Fruit fly (Drosophila melanogaster): ENCODE measurements around the gene Acsf3.

Acsf3 gene

DNA sequence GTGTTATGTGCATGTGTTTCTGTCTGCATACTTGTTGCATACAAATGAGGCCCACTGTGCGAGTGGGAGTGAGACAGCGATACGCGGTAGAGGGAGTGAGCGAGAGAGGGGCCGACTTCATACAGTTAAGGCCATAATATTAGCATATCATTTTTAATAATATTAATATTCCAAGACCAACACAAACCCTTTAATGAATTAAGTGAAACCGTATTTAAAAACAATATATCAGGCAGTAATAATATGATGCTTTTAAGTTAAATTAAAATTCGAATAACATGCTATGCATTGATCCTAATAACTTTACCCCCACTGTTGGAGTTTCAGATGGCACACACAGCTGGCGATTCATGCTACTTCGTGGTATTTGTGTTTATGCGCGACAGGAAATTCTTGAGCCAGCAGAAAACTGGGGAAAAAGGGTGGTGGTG, 4.0 kb upstream of the Acsf3 start (continued):
- TF ChIP-seq CG4707 (GFP tag; optimal IDR thresholded peaks at IDR 0.05) = peak; percentile 98
- peak; percentile 87 for TF ChIP-seq CG12942 (GFP tag; optimal IDR thresholded peaks at IDR 0.05)
- TF ChIP-seq CG13287 (GFP tag; IDR thresholded peaks at IDR 0.05; ENCODE audit: partially characterized antibody) = no peak
- peak; percentile 90 for TF ChIP-seq TFAM (GFP tag; optimal IDR thresholded peaks at IDR 0.05)
- no peak for TF ChIP-seq br (optimal IDR thresholded peaks at IDR 0.05)
- peak; percentile 65 for TF ChIP-seq CG16779 (GFP tag; IDR thresholded peaks at IDR 0.05)
- TF ChIP-seq CG10654 (GFP tag; optimal IDR thresholded peaks at IDR 0.05) = peak; percentile 93
- peak; percentile 80; the same call in 2 of the 3 replicates for TF ChIP-seq sr (GFP tag; IDR thresholded peaks at IDR 0.05)
- TF ChIP-seq H2.0 (GFP tag; IDR thresholded peaks at IDR 0.05) = peak; percentile 95
- TF ChIP-seq gsb-n (tag; optimal IDR thresholded peaks at IDR 0.05) = peak; percentile 99
- TF ChIP-seq Atf-2 (GFP tag; optimal IDR thresholded peaks at IDR 0.05) = peak; percentile 70
- peak; percentile 33 for TF ChIP-seq p53 (GFP tag; optimal IDR thresholded peaks at IDR 0.05)
- peak; percentile 97 for TF ChIP-seq CG15696 (tag; optimal IDR thresholded peaks at IDR 0.05)
- peak; percentile 61 for TF ChIP-seq CG2116 (GFP tag; optimal IDR thresholded peaks at IDR 0.05)
- peak; percentile 96 for TF ChIP-seq CG4424 (GFP tag; optimal IDR thresholded peaks at IDR 0.05)
- peak in 1 of 3 experiments; percentile 97 for TF ChIP-seq Stat92E (GFP tag; optimal IDR thresholded peaks at IDR 0.05)
- peak; percentile 95 for TF ChIP-seq CG12299 (tag; optimal IDR thresholded peaks at IDR 0.05)
- peak; percentile 92 for TF ChIP-seq scrt (GFP tag; optimal IDR thresholded peaks at IDR 0.05)
- TF ChIP-seq CG14860 (GFP tag; IDR thresholded peaks at IDR 0.05; ENCODE audit: partially characterized antibody) = no peak
- peak; percentile 97 for TF ChIP-seq Blimp-1 (GFP tag; optimal IDR thresholded peaks at IDR 0.05)
- TF ChIP-seq CG33557 (GFP tag; optimal IDR thresholded peaks at IDR 0.05) = peak; percentile 97
- peak; percentile 14 for TF ChIP-seq ERR (GFP tag; optimal IDR thresholded peaks at IDR 0.05)
- peak; percentile 96 for TF ChIP-seq lmd (GFP tag; IDR thresholded peaks at IDR 0.05)
- peak; percentile 88 for TF ChIP-seq CG2120 (GFP tag; optimal IDR thresholded peaks at IDR 0.05)
- peak; percentile 98 for TF ChIP-seq CG17361 (GFP tag; IDR thresholded peaks at IDR 0.05)
- TF ChIP-seq gcm (GFP tag; optimal IDR thresholded peaks at IDR 0.05) = peak; percentile 98
- TF ChIP-seq Dek (tag; optimal IDR thresholded peaks at IDR 0.05) = peak; percentile 94
- TF ChIP-seq CG10366 (GFP tag; IDR thresholded peaks at IDR 0.05) = peak; percentile 94
- TF ChIP-seq repo (GFP tag; optimal IDR thresholded peaks at IDR 0.05) = peak; percentile 35
- TF ChIP-seq Oli (tag; optimal IDR thresholded peaks at IDR 0.05) = peak; percentile 98
- TF ChIP-seq CG6765 (GFP tag; optimal IDR thresholded peaks at IDR 0.05) = peak; percentile 80
- peak; percentile 17 for TF ChIP-seq luna (GFP tag; optimal IDR thresholded peaks at IDR 0.05)
- TF ChIP-seq ro (GFP tag; IDR thresholded peaks at IDR 0.05) = peak; percentile 91
- peak; percentile 90 for TF ChIP-seq CG5180 (GFP tag; optimal IDR thresholded peaks at IDR 0.05)
- peak; percentile 94 for TF ChIP-seq E2f1 (GFP tag; IDR thresholded peaks at IDR 0.05)
- peak; percentile 63 for TF ChIP-seq dm (GFP tag; optimal IDR thresholded peaks at IDR 0.05)
- no peak for TF ChIP-seq Trl (optimal IDR thresholded peaks at IDR 0.05)
- peak; percentile 74 for TF ChIP-seq Trl (GFP tag; optimal IDR thresholded peaks at IDR 0.05)
- no peak for TF ChIP-seq CG9876 (GFP tag; optimal IDR thresholded peaks at IDR 0.05)
- peak; percentile 94 for TF ChIP-seq CG7271 (tag; optimal IDR thresholded peaks at IDR 0.05)
- TF ChIP-seq fd64A (GFP tag; optimal IDR thresholded peaks at IDR 0.05) = peak; percentile 93
- peak; percentile 98 for TF ChIP-seq ci (GFP tag; IDR thresholded peaks at IDR 0.05)
- TF ChIP-seq CG32532 (GFP tag; IDR thresholded peaks at IDR 0.05) = peak; percentile 94
- TF ChIP-seq crc (GFP tag; optimal IDR thresholded peaks at IDR 0.05) = peak; percentile 65
- peak; percentile 99 for TF ChIP-seq vvl (GFP tag; IDR thresholded peaks at IDR 0.05)
- no peak for TF ChIP-seq hkb (optimal IDR thresholded peaks at IDR 0.05)
- peak; percentile 97 for TF ChIP-seq hkb (GFP tag; IDR thresholded peaks at IDR 0.05)
- TF ChIP-seq tin (GFP tag; optimal IDR thresholded peaks at IDR 0.05) = peak; percentile 95
- peak; percentile 59; the same call in 2 of the 3 replicates for TF ChIP-seq C15 (GFP tag; IDR thresholded peaks at IDR 0.05)
- TF ChIP-seq ranshi (GFP tag; IDR thresholded peaks at IDR 0.05) = peak; percentile 95
- TF ChIP-seq CG2712 (tag; optimal IDR thresholded peaks at IDR 0.05) = peak; percentile 99
- TF ChIP-seq CG18619 (GFP tag; optimal IDR thresholded peaks at IDR 0.05) = peak; percentile 94
